Worm (Caenorhabditis elegans) whole organism, late embryonic: ENCODE results near the gene F11A10.5.

Experiments used
- C08G9.2 ChIP-seq: sonication (generic microtip); optimal IDR thresholded peaks from 2 replicates; lab custom pipeline; 2016; ENCODE audit warnings: mild to moderate bottlenecking, missing genetic modification characterization, moderate library complexity, missing compliant biosample characterization
- F13H6.1 ChIP-seq: sonication (generic microtip); optimal IDR thresholded peaks from 2 replicates; lab custom pipeline; 2016; ENCODE audit warnings: missing genetic modification characterization, missing compliant biosample characterization
- T23F11.4 ChIP-seq: fragments of 200-800 bp; sonication (Bioruptor generic); optimal IDR thresholded peaks from 2 replicates; lab custom pipeline; 2018; ENCODE audit warnings: mild to moderate bottlenecking, missing genetic modification characterization, missing compliant biosample characterization
- ceh-18 ChIP-seq: sonication (generic microtip); optimal IDR thresholded peaks from 2 replicates; lab custom pipeline; 2016; ENCODE audit warnings: missing genetic modification characterization, missing compliant biosample characterization
- ceh-19 ChIP-seq: fragments of 200-800 bp; sonication (Bioruptor generic); optimal IDR thresholded peaks from 2 replicates; lab custom pipeline; 2018; ENCODE audit warnings: mild to moderate bottlenecking, missing genetic modification characterization, missing compliant biosample characterization
- ceh-2 ChIP-seq: sonication (generic microtip); optimal IDR thresholded peaks from 2 replicates; lab custom pipeline; 2016; ENCODE audit warnings: missing genotype, missing genetic modification characterization, missing compliant biosample characterization
- ceh-30 ChIP-seq: fragments of 150-350 bp; optimal IDR thresholded peaks from 2 replicates; lab custom pipeline; 2014; ENCODE audit warnings: missing biosample characterization, missing genetic modification characterization
- ceh-45 ChIP-seq: fragments of 200-800 bp; sonication (Bioruptor generic); IDR thresholded peaks from 2 replicates; pipeline ENCODE4 v1.3.6; 2022; ENCODE audit warnings: missing genetic modification reagents, missing genetic modification characterization, missing compliant biosample characterization
- ceh-6 ChIP-seq: fragments of 200-800 bp; sonication (Bioruptor generic); optimal IDR thresholded peaks from 2 replicates; lab custom pipeline; 2018; ENCODE audit warnings: mild to moderate bottlenecking, missing genetic modification characterization, missing compliant biosample characterization
- che-1 ChIP-seq: sonication (generic microtip); optimal IDR thresholded peaks from 2 replicates; lab custom pipeline; 2016; ENCODE audit warnings: mild to moderate bottlenecking, missing genetic modification characterization, missing compliant biosample characterization
- elt-2 ChIP-seq: sonication (generic microtip); optimal IDR thresholded peaks from 2 replicates; lab custom pipeline; 2016; ENCODE audit warnings: missing genetic modification reagents, missing genetic modification characterization, missing compliant biosample characterization
- ets-4 ChIP-seq: sonication (generic microtip); optimal IDR thresholded peaks from 2 replicates; lab custom pipeline; 2016; ENCODE audit warnings: missing genetic modification characterization, missing compliant biosample characterization
- fax-1 ChIP-seq: sonication (generic microtip); optimal IDR thresholded peaks from 2 replicates; lab custom pipeline; 2016; ENCODE audit warnings: missing genotype, missing genetic modification characterization, missing compliant biosample characterization
- fkh-6 ChIP-seq: sonication (generic microtip); optimal IDR thresholded peaks from 2 replicates; lab custom pipeline; 2016; ENCODE audit warnings: missing genetic modification characterization, missing compliant biosample characterization
- hlh-15 ChIP-seq: sonication (generic microtip); optimal IDR thresholded peaks from 2 replicates; lab custom pipeline; 2016; ENCODE audit warnings: missing genetic modification characterization, missing compliant biosample characterization
- hlh-6 ChIP-seq: sonication (generic microtip); optimal IDR thresholded peaks from 2 replicates; lab custom pipeline; 2016; ENCODE audit warnings: missing genotype, missing genetic modification characterization, missing compliant biosample characterization
- lim-6 ChIP-seq: sonication (generic microtip); optimal IDR thresholded peaks from 2 replicates; lab custom pipeline; 2016; ENCODE audit warnings: missing genetic modification characterization, missing compliant biosample characterization
- lin-11 ChIP-seq: fragments of 200-800 bp; sonication (Bioruptor generic); optimal IDR thresholded peaks from 2 replicates; lab custom pipeline; 2018; ENCODE audit warnings: mild to moderate bottlenecking, missing genetic modification characterization, missing compliant biosample characterization
- nfya-1 ChIP-seq: sonication (generic microtip); optimal IDR thresholded peaks from 2 replicates; lab custom pipeline; 2017; ENCODE audit warnings: missing genetic modification characterization, mild to moderate bottlenecking, missing compliant biosample characterization, antibody characterized with exemption, moderate library complexity
- nhr-11 ChIP-seq: fragments of 150-350 bp; optimal IDR thresholded peaks from 2 replicates; lab custom pipeline; 2014; ENCODE audit warnings: missing biosample characterization, missing genetic modification characterization
- npax-4 ChIP-seq: sonication (generic microtip); optimal IDR thresholded peaks from 2 replicates; lab custom pipeline; 2016; ENCODE audit warnings: missing genetic modification characterization, missing compliant biosample characterization
- odd-2 ChIP-seq: sonication (generic microtip); optimal IDR thresholded peaks from 2 replicates; lab custom pipeline; 2017; ENCODE audit warnings: antibody characterized with exemption, mild to moderate bottlenecking, missing genetic modification characterization, missing compliant biosample characterization
- pat-9 ChIP-seq: fragments of 200-800 bp; sonication (Bioruptor generic); optimal IDR thresholded peaks from 2 replicates; lab custom pipeline; 2018; ENCODE audit warnings: mild to moderate bottlenecking, missing genetic modification characterization, moderate library complexity, missing compliant biosample characterization
- pha-2 ChIP-seq: sonication (generic microtip); optimal IDR thresholded peaks from 2 replicates; lab custom pipeline; 2017; ENCODE audit warnings: mild to moderate bottlenecking, missing genetic modification characterization, missing compliant biosample characterization
- pqm-1 ChIP-seq: sonication (generic microtip); optimal IDR thresholded peaks from 2 replicates; lab custom pipeline; 2016; ENCODE audit warnings: missing genetic modification characterization, missing compliant biosample characterization
- rnt-1 ChIP-seq: sonication (generic microtip); optimal IDR thresholded peaks from 2 replicates; lab custom pipeline; 2016; ENCODE audit warnings: missing genetic modification characterization, missing compliant biosample characterization
- syd-9 ChIP-seq: sonication (generic microtip); optimal IDR thresholded peaks from 2 replicates; lab custom pipeline; 2016; ENCODE audit warnings: mild to moderate bottlenecking, missing genetic modification characterization, moderate library complexity, missing compliant biosample characterization
- tbx-2 ChIP-seq: sonication (generic microtip); optimal IDR thresholded peaks from 2 replicates; lab custom pipeline; 2016; ENCODE audit warnings: missing genetic modification characterization, missing compliant biosample characterization
- unc-3 ChIP-seq, 2 experiments: fragments of 200-800 bp in 1 of 2; sonication (Bioruptor generic) in 1 of 2; sonication (generic microtip) in 1 of 2; conservative IDR thresholded peaks in 1 of 2; optimal IDR thresholded peaks in 1 of 2; 2 replicates each; pipeline versions ENCODE4 v1.3.6 to Lab custom; 2016 to 2022; ENCODE audit warnings: missing compliant biosample characterization in 2 of 2, missing genetic modification characterization in 2 of 2, missing genetic modification reagents in 1 of 2
- unc-42 ChIP-seq: sonication (generic microtip); optimal IDR thresholded peaks from 2 replicates; lab custom pipeline; 2016; ENCODE audit warnings: missing genotype, missing genetic modification characterization, missing compliant biosample characterization
- unc-55 ChIP-seq: sonication (generic microtip); optimal IDR thresholded peaks from 2 replicates; lab custom pipeline; 2017; ENCODE audit warnings: missing biosample characterization, missing genetic modification reagents, missing genetic modification characterization
- zip-5 ChIP-seq: sonication (generic microtip); optimal IDR thresholded peaks from 2 replicates; lab custom pipeline; 2016; ENCODE audit warnings: missing genetic modification characterization, missing compliant biosample characterization
- ztf-16 ChIP-seq: sonication (generic microtip); optimal IDR thresholded peaks from 2 replicates; lab custom pipeline; 2017; ENCODE audit warnings: missing genetic modification characterization, missing compliant biosample characterization

F11A10.5 gene

ce11 chrIV:12120536-12120935, 26.6 kb downstream of the F11A10.5 start:
- peak; percentile 88 for TF ChIP-seq nfya-1 (tag; lab: Kevin White, UChicago)
- TF ChIP-seq ceh-6 (GFP tag; lab: Kevin White, UChicago) = no peak
- no peak for TF ChIP-seq fkh-6

DNA sequence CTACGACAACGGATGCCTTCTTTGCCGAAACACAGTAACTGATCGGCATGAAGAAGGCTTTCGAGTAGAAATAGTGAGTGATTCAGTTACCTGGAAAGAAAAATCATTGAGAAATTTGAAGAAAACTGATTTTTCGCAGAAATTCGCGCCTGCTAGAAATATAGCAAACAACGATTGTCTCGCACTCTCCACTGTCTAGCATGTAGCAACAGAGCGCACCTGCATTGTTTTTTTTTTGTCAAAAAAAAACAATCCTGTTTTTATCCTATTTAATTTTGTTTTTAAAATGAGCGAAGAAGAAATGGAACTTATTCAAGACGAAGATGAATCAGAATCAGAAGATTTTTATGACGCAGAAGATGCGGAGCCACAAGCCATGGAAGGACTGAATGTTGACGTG, 27.2 kb downstream of the F11A10.5 start, which contains the start of the genes ddb-1 and M18.6:
Gene ddb-1 (minus strand): TSS at position 90 of the 400 bp plus-strand sequence.
Gene M18.6 (plus strand): TSS at position 235 of the 400 bp plus-strand sequence.
- TF ChIP-seq F13H6.1 (no peak), ceh-18 (tag; lab: Kevin White, UChicago) (no peak), hlh-15 (tag; lab: Kevin White, UChicago) (no peak), nfya-1 (tag; lab: Kevin White, UChicago) (peak; percentile 26), elt-2 (no peak)

ce11 chrIV:12122874-12123664, 29.1 kb downstream of the F11A10.5 start, which contains the start of gene aly-3:
aly-3 (plus strand) TSS chrIV:12123282.
- TF ChIP-seq hlh-6 (tag; lab: Kevin White, UChicago) = no peak
- TF ChIP-seq tbx-2 = peak; percentile 19
- TF ChIP-seq ceh-45 (GFP tag; lab: Robert Waterston, UW) = no peak
- TF ChIP-seq nfya-1 (tag; lab: Kevin White, UChicago) = peak; percentile 11
- TF ChIP-seq, all 69 proteins: peak for 2

ce11 chrIV:12124314-12125084, 30.6 kb downstream of the F11A10.5 start, which contains the start of gene dhhc-6:
dhhc-6 (plus strand) TSS chrIV:12124952.
- TF ChIP-seq odd-2 (tag; lab: Kevin White, UChicago) (no peak), syd-9 (tag; lab: Kevin White, UChicago) (no peak), unc-42 (tag; lab: Kevin White, UChicago) (no peak), ets-4 (tag; lab: Kevin White, UChicago) (no peak), unc-55 (GFP tag; lab: Kevin White, UChicago) (no peak)

- TF ChIP-seq unc-42 (tag; lab: Kevin White, UChicago) = peak; percentile 71
- no peak for TF ChIP-seq nfya-1 (tag; lab: Kevin White, UChicago)
Measured at ce11 chrIV:12126740-12127472, 33.0 kb downstream of the F11A10.5 start.

DNA sequence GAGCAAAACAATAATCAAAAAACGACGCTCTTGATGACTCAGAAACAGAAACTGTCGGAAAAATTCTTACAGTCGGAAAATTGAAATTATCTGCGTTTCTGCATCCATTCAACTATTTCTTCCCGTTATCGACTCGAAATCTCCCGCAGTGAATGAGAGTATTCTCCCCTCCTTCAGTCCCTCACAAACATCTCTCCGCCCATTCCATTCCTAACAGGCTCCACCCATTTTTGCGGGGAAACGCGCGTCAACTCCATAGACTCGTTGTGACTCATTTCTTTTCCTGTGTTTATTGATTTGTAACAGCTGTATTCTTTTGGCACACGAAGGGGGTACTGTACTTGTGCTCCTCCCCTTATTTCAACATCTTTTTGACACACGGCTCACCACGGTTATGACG, 33.9 kb downstream of the F11A10.5 start:
- TF ChIP-seq nfya-1 (tag; lab: Kevin White, UChicago) (peak; percentile 10), F13H6.1 (no peak), ceh-2 (tag; lab: Kevin White, UChicago) (no peak), lim-6 (tag; lab: Kevin White, UChicago) (no peak)

- TF ChIP-seq ceh-19 (GFP tag; lab: Kevin White, UChicago) = no peak
- TF ChIP-seq, all 69 proteins: peak for 0
Measured at ce11 chrIV:12128708-12129107, 34.8 kb downstream of the F11A10.5 start.

DNA sequence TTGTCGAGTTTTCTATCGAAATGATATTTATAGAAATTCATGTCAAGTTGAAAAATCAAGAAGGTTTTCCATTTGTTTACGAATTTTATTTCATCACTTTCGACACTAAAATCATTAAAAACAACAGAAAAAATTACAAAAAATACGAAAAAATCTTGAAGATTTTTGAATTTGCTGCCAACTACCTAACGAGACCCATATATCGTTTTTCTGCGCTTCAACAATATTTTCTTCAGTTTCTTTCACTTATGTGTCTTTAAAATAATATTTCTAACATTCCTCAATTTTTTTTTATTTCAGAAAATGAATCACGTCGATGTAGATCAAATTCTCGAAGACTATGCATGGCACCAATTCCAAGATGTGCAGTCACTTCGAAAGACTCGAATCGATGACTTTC, 35.3 kb downstream of the F11A10.5 start, which contains the start of gene lin-24:
Gene lin-24 (plus strand): TSS at position 301 of the 400 bp plus-strand sequence.
- TF ChIP-seq che-1 (tag; lab: Kevin White, UChicago) = no peak
- no peak for TF ChIP-seq nhr-11 (tag; lab: Kevin White, UChicago)
- TF ChIP-seq ceh-30 (tag; lab: Kevin White, UChicago) = no peak
- TF ChIP-seq ztf-16 (tag; lab: Kevin White, UChicago) = no peak
- no peak for TF ChIP-seq rnt-1 (tag; lab: Kevin White, UChicago)
- TF ChIP-seq T23F11.4 (GFP tag; lab: Kevin White, UChicago) = no peak
- no peak for TF ChIP-seq lim-6 (tag; lab: Kevin White, UChicago)
- no peak for TF ChIP-seq npax-4
- no peak for TF ChIP-seq pha-2
- TF ChIP-seq unc-3 (GFP tag; conservative IDR thresholded peaks at IDR 0.05; lab: Robert Waterston, UW) = no peak
- no peak for TF ChIP-seq unc-3 (tag; optimal IDR thresholded peaks at IDR 0.05; lab: Kevin White, UChicago)
- TF ChIP-seq pqm-1 (tag; lab: Kevin White, UChicago) = no peak
- no peak for TF ChIP-seq C08G9.2 (tag; lab: Kevin White, UChicago)
- no peak for TF ChIP-seq lin-11 (tag; lab: Kevin White, UChicago)
- no peak for TF ChIP-seq pat-9
- TF ChIP-seq fax-1 (tag; lab: Kevin White, UChicago) = no peak
- no peak for TF ChIP-seq zip-5
- TF ChIP-seq, all 69 proteins: peak for 0
